Fruit fly (Drosophila melanogaster): ENCODE data around the gene CG3402.

CG3402 gene

DNA sequence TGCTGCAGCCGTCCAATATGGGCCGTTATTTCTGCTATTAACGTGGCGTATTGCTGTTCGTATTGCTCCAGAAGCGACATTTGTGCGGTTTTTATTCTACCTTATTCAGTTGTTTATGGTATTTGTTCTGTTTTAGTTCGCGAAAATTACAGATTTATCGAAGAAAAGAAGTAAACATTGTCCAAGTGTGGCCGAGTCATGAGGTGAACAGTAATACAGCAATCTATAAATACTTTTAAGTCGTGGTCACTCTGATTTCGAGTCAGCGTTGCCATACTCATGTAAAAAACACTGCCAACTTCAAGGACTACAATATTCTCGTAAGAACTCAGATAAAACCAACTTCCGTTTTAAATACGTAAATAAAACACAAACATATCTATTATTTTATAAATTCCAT lies 40.0 kb upstream of the CG3402 start, which contains the start of gene Vti1a:
Vti1a (minus strand) TSS at position 221 of the 400 bp plus-strand sequence.
- TF ChIP-seq Dek (tag; optimal IDR thresholded peaks at IDR 0.05), result no peak
- no peak for TF ChIP-seq sr (GFP tag; IDR thresholded peaks at IDR 0.05)
- TF ChIP-seq tio (GFP tag; optimal IDR thresholded peaks at IDR 0.05), result no peak
- no peak for TF ChIP-seq sisA (GFP tag; IDR thresholded peaks at IDR 0.05)
- peak; percentile 46 for TF ChIP-seq CG33213 (GFP tag; optimal IDR thresholded peaks at IDR 0.05)
- TF ChIP-seq tx (GFP tag; optimal IDR thresholded peaks at IDR 0.05), result no peak
- peak; percentile 7 for TF ChIP-seq CHES-1-like (GFP tag; optimal IDR thresholded peaks at IDR 0.05)
- no peak for TF ChIP-seq sens (GFP tag)
- no peak for TF ChIP-seq bab2 (GFP tag; optimal IDR thresholded peaks at IDR 0.05)
- no peak for TF ChIP-seq rib (GFP tag; IDR thresholded peaks at IDR 0.05)
- no peak for TF ChIP-seq CG7357 (GFP tag; IDR thresholded peaks at IDR 0.05)
- no peak for TF ChIP-seq jing (GFP tag; optimal IDR thresholded peaks at IDR 0.05)
- TF ChIP-seq Awh (GFP tag; IDR thresholded peaks at IDR 0.05), result no peak
- TF ChIP-seq CG31441 (GFP tag; IDR thresholded peaks at IDR 0.05), result no peak
- TF ChIP-seq crc (GFP tag; optimal IDR thresholded peaks at IDR 0.05), result no peak
- no peak for TF ChIP-seq CG4424 (GFP tag; optimal IDR thresholded peaks at IDR 0.05)
- no peak for TF ChIP-seq hb (GFP tag; IDR thresholded peaks at IDR 0.05; ENCODE audit: partially characterized antibody)
- TF ChIP-seq CG6175 (GFP tag; IDR thresholded peaks at IDR 0.05), result no peak
- no peak for TF ChIP-seq CG17328 (GFP tag; IDR thresholded peaks at IDR 0.05)
- peak; percentile 46; the same call in 1 of the 2 replicates for TF ChIP-seq E2f2 (GFP tag; IDR thresholded peaks at IDR 0.05)
- TF ChIP-seq exex (tag; optimal IDR thresholded peaks at IDR 0.05), result no peak
- TF ChIP-seq cad (GFP tag; optimal IDR thresholded peaks at IDR 0.05), result no peak
- no peak for TF ChIP-seq CG6272 (GFP tag; IDR thresholded peaks at IDR 0.05)
- TF ChIP-seq Elba2 (GFP tag; optimal IDR thresholded peaks at IDR 0.05), result no peak
- TF ChIP-seq nerfin-2 (GFP tag; IDR thresholded peaks at IDR 0.05; ENCODE audit: partially characterized antibody), result no peak
- no peak for TF ChIP-seq HLH4C (GFP tag; IDR thresholded peaks at IDR 0.05; ENCODE audit: partially characterized antibody)
- TF ChIP-seq CG2889 (GFP tag; IDR thresholded peaks at IDR 0.05), result no peak
- TF ChIP-seq sug (tag; optimal IDR thresholded peaks at IDR 0.05), result peak; percentile 11
- TF ChIP-seq en (GFP tag; optimal IDR thresholded peaks at IDR 0.05), result no peak
- TF ChIP-seq CG6813 (GFP tag; optimal IDR thresholded peaks at IDR 0.05), result no peak
- TF ChIP-seq Bgb (GFP tag; IDR thresholded peaks at IDR 0.05; ENCODE audit: partially characterized antibody), result peak; percentile 46; the same call in 1 of the 2 replicates
- no peak for TF ChIP-seq CG17568 (GFP tag; optimal IDR thresholded peaks at IDR 0.05)
- TF ChIP-seq abd-A (tag; optimal IDR thresholded peaks at IDR 0.05), result no peak
- TF ChIP-seq Deaf1 (tag; optimal IDR thresholded peaks at IDR 0.05), result peak; percentile 9
- TF ChIP-seq trem (tag; optimal IDR thresholded peaks at IDR 0.05), result peak; percentile 96
- 0 out of 2 replicates have a peak, but pooled peaks have one; percentile 23 for TF ChIP-seq CG4360 (GFP tag; IDR thresholded peaks at IDR 0.05)
- TF ChIP-seq Bdp1 (GFP tag; optimal IDR thresholded peaks at IDR 0.05), result no peak
- no peak for TF ChIP-seq btn (GFP tag; optimal IDR thresholded peaks at IDR 0.05)
- TF ChIP-seq CG7987 (GFP tag; optimal IDR thresholded peaks at IDR 0.05), result no peak
- no peak for TF ChIP-seq lov (optimal IDR thresholded peaks at IDR 0.05)
- no peak for TF ChIP-seq lov (GFP tag; IDR thresholded peaks at IDR 0.05)
- no peak for TF ChIP-seq psq (GFP tag; optimal IDR thresholded peaks at IDR 0.05)
- TF ChIP-seq ato (GFP tag; IDR thresholded peaks at IDR 0.05; ENCODE audit: partially characterized antibody), result 0 out of 2 replicates have a peak, but pooled peaks have one; percentile 11
- no peak for TF ChIP-seq CG43689 (GFP tag; IDR thresholded peaks at IDR 0.05)
- no peak for TF ChIP-seq CG10209 (GFP tag; optimal IDR thresholded peaks at IDR 0.05)
- TF ChIP-seq CG4404 (GFP tag; IDR thresholded peaks at IDR 0.05), result no peak
- TF ChIP-seq pros (GFP tag; optimal IDR thresholded peaks at IDR 0.05), result no peak
- no peak for TF ChIP-seq CG12236 (GFP tag; optimal IDR thresholded peaks at IDR 0.05)
- no peak for TF ChIP-seq Mad (GFP tag; optimal IDR thresholded peaks at IDR 0.05)
- TF ChIP-seq CG1792 (GFP tag; optimal IDR thresholded peaks at IDR 0.05), result no peak
- TF ChIP-seq cas (GFP tag; IDR thresholded peaks at IDR 0.05), result no peak
- TF ChIP-seq Sox102F (GFP tag; optimal IDR thresholded peaks at IDR 0.05), result no peak
- no peak for TF ChIP-seq Chrac-16 (GFP tag; optimal IDR thresholded peaks at IDR 0.05)

All from whole organism, embryonic.